Worm (Caenorhabditis elegans) whole organism, late embryonic: Measurements from ENCODE around the gene gmap-3.

Experiments used
- F13H6.1 ChIP-seq: sonication (generic microtip); optimal IDR thresholded peaks from 2 replicates; lab custom pipeline; 2016; ENCODE audit warnings: missing genetic modification characterization, missing compliant biosample characterization
- Y22D7AL.16 ChIP-seq: sonication (generic microtip); optimal IDR thresholded peaks from 2 replicates; lab custom pipeline; 2016; ENCODE audit warnings: missing genetic modification characterization, missing compliant biosample characterization
- ceh-18 ChIP-seq: sonication (generic microtip); optimal IDR thresholded peaks from 2 replicates; lab custom pipeline; 2016; ENCODE audit warnings: missing genetic modification characterization, missing compliant biosample characterization
- ceh-22 ChIP-seq: sonication (generic microtip); optimal IDR thresholded peaks from 2 replicates; lab custom pipeline; 2017; ENCODE audit warnings: missing biosample characterization, missing genetic modification characterization
- ceh-31 ChIP-seq: sonication (generic microtip); optimal IDR thresholded peaks from 2 replicates; lab custom pipeline; 2016; ENCODE audit warnings: missing genetic modification characterization, missing compliant biosample characterization
- ceh-34 ChIP-seq: sonication (generic microtip); optimal IDR thresholded peaks from 2 replicates; lab custom pipeline; 2016; ENCODE audit warnings: mild to moderate bottlenecking, missing genetic modification characterization, missing compliant biosample characterization
- ceh-45 ChIP-seq: fragments of 200-800 bp; sonication (Bioruptor generic); IDR thresholded peaks from 2 replicates; pipeline ENCODE4 v1.3.6; 2022; ENCODE audit warnings: missing genetic modification reagents, missing genetic modification characterization, missing compliant biosample characterization
- ceh-9 ChIP-seq: sonication (generic microtip); optimal IDR thresholded peaks from 2 replicates; lab custom pipeline; 2016; ENCODE audit warnings: mild to moderate bottlenecking, missing genetic modification characterization, inconsistent platforms, missing compliant biosample characterization
- che-1 ChIP-seq: sonication (generic microtip); optimal IDR thresholded peaks from 2 replicates; lab custom pipeline; 2016; ENCODE audit warnings: mild to moderate bottlenecking, missing genetic modification characterization, missing compliant biosample characterization
- ets-4 ChIP-seq: sonication (generic microtip); optimal IDR thresholded peaks from 2 replicates; lab custom pipeline; 2016; ENCODE audit warnings: missing genetic modification characterization, missing compliant biosample characterization
- eyg-1 ChIP-seq: sonication (generic microtip); optimal IDR thresholded peaks from 2 replicates; lab custom pipeline; 2016; ENCODE audit warnings: missing genotype, missing genetic modification characterization, missing compliant biosample characterization
- fkh-10 ChIP-seq: fragments of 150-350 bp; optimal IDR thresholded peaks from 2 replicates; lab custom pipeline; 2014; ENCODE audit warnings: missing biosample characterization, missing genetic modification reagents, missing genetic modification characterization
- fkh-6 ChIP-seq: sonication (generic microtip); optimal IDR thresholded peaks from 2 replicates; lab custom pipeline; 2016; ENCODE audit warnings: missing genetic modification characterization, missing compliant biosample characterization
- gmeb-2 ChIP-seq: sonication (generic microtip); optimal IDR thresholded peaks from 2 replicates; lab custom pipeline; 2016; ENCODE audit warnings: missing genetic modification characterization, inconsistent platforms, missing compliant biosample characterization
- hlh-15 ChIP-seq: sonication (generic microtip); optimal IDR thresholded peaks from 2 replicates; lab custom pipeline; 2016; ENCODE audit warnings: missing genetic modification characterization, missing compliant biosample characterization
- lin-11 ChIP-seq: fragments of 200-800 bp; sonication (Bioruptor generic); optimal IDR thresholded peaks from 2 replicates; lab custom pipeline; 2018; ENCODE audit warnings: mild to moderate bottlenecking, missing genetic modification characterization, missing compliant biosample characterization
- nhr-11 ChIP-seq: fragments of 150-350 bp; optimal IDR thresholded peaks from 2 replicates; lab custom pipeline; 2014; ENCODE audit warnings: missing biosample characterization, missing genetic modification characterization
- nhr-232 ChIP-seq: sonication (generic microtip); optimal IDR thresholded peaks from 2 replicates; lab custom pipeline; 2016; ENCODE audit warnings: missing genetic modification characterization, missing compliant biosample characterization
- npax-4 ChIP-seq: sonication (generic microtip); optimal IDR thresholded peaks from 2 replicates; lab custom pipeline; 2016; ENCODE audit warnings: missing genetic modification characterization, missing compliant biosample characterization
- odd-2 ChIP-seq: sonication (generic microtip); optimal IDR thresholded peaks from 2 replicates; lab custom pipeline; 2017; ENCODE audit warnings: antibody characterized with exemption, mild to moderate bottlenecking, missing genetic modification characterization, missing compliant biosample characterization
- pag-3 ChIP-seq: sonication (generic microtip); optimal IDR thresholded peaks from 2 replicates; lab custom pipeline; 2016; ENCODE audit warnings: missing compliant biosample characterization, missing genetic modification characterization, borderline replicate concordance
- pat-9 ChIP-seq: fragments of 200-800 bp; sonication (Bioruptor generic); optimal IDR thresholded peaks from 2 replicates; lab custom pipeline; 2018; ENCODE audit warnings: mild to moderate bottlenecking, missing genetic modification characterization, moderate library complexity, missing compliant biosample characterization
- pax-1 ChIP-seq: fragments of 150-350 bp; optimal IDR thresholded peaks from 2 replicates; lab custom pipeline; 2014; ENCODE audit warnings: missing biosample characterization, missing genetic modification characterization
- pha-2 ChIP-seq: sonication (generic microtip); optimal IDR thresholded peaks from 2 replicates; lab custom pipeline; 2017; ENCODE audit warnings: mild to moderate bottlenecking, missing genetic modification characterization, missing compliant biosample characterization
- pha-4 ChIP-seq: fragments of 150-350 bp; optimal IDR thresholded peaks from 2 replicates; lab custom pipeline; 2018; ENCODE audit warnings: missing biosample characterization, missing genetic modification reagents, missing genetic modification characterization
- pros-1 ChIP-seq: fragments of 150-350 bp; optimal IDR thresholded peaks from 2 replicates; lab custom pipeline; 2014; ENCODE audit warnings: missing biosample characterization, missing genetic modification reagents, missing genetic modification characterization
- rnt-1 ChIP-seq: sonication (generic microtip); optimal IDR thresholded peaks from 2 replicates; lab custom pipeline; 2016; ENCODE audit warnings: missing genetic modification characterization, missing compliant biosample characterization
- sdc-2 ChIP-seq: sonication (generic microtip); optimal IDR thresholded peaks from 2 replicates; lab custom pipeline; 2016; ENCODE audit warnings: missing genotype, missing genetic modification characterization, missing compliant biosample characterization
- tbx-2 ChIP-seq: sonication (generic microtip); optimal IDR thresholded peaks from 2 replicates; lab custom pipeline; 2016; ENCODE audit warnings: missing genetic modification characterization, missing compliant biosample characterization
- ttx-3 ChIP-seq: sonication (generic microtip); optimal IDR thresholded peaks from 2 replicates; lab custom pipeline; 2016; ENCODE audit warnings: missing genetic modification reagents, missing genetic modification characterization, missing compliant biosample characterization
- unc-42 ChIP-seq: sonication (generic microtip); optimal IDR thresholded peaks from 2 replicates; lab custom pipeline; 2016; ENCODE audit warnings: missing genotype, missing genetic modification characterization, missing compliant biosample characterization
- unc-86 ChIP-seq: sonication (generic microtip); optimal IDR thresholded peaks from 2 replicates; lab custom pipeline; 2016; ENCODE audit warnings: missing genetic modification characterization, missing compliant biosample characterization
- zip-5 ChIP-seq: sonication (generic microtip); optimal IDR thresholded peaks from 2 replicates; lab custom pipeline; 2016; ENCODE audit warnings: missing genetic modification characterization, missing compliant biosample characterization

Gene gmap-3

ce11 chrX:12929961-12930360 is 10.8 kb downstream of the gmap-3 start, which contains the start of gene C34E7.3 (continued):
- TF ChIP-seq F13H6.1 (tag; lab: Kevin White, UChicago), result no peak
- no peak for TF ChIP-seq nhr-232 (tag; lab: Kevin White, UChicago)

DNA sequence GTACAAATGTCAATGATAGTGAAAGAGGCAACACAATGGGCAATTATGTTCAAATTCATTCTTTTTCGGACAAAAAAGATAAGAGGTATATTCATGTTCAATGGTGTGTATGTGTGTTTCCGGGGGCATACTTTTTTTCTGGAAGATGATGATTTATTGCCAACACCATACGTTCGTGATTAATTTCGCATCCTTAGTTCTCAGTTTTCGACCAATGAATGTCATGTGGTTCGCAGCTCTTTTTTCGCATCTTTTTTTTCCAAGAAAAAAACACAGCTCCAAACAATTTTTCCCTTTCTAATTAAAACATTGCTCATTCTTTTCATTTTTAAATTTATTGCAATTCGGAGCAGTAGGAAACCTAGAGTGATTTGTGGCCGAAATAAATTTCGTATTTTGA is 12.0 kb downstream of the gmap-3 start:
- TF ChIP-seq ceh-18 (tag; lab: Kevin White, UChicago) (no peak), nhr-11 (no peak)
- TF ChIP-seq, all 69 proteins: peak for 0

DNA sequence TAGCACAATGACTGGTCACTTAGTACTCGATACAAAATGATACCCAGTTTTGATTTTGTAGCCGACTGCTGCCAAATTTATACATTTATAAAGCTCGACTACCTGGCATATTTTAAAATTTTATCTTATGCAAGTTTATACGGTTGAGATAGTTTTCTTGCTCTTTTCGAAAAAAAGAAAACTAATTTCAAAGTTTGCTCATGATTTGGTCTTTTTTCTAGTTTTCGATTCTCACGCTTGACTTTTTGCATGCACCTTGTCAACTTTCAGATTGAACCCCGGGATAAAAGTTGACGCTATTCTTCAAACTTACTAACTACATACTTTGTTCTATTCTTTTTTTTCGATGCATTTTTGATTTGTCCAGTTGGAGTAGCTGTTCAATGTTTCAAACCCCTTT is 13.8 kb downstream of the gmap-3 start:
- TF ChIP-seq hlh-15 (tag; lab: Kevin White, UChicago) (no peak), nhr-11 (no peak), ceh-45 (GFP tag; lab: Robert Waterston, UW) (no peak), pax-1 (no peak)

DNA sequence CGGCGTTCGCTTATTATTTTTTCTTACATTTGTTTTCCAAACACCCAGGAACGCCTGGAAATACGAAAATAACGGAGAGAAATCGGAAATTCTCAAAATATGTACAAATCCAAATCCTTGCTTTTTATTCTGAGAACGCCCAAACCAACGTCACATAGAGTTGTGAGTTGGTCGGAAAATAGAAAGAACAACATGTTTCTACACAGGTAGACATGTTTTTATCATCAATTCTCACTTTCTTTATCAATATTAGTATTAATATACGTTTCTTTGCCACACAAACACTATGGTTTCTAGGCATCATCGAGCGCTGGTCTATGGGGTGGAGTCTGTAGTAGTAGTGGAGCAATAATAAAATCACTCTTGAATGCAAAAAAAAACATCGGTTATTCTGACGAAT is 22.3 kb downstream of the gmap-3 start:
- TF ChIP-seq npax-4 (tag; lab: Kevin White, UChicago), result no peak
- no peak for TF ChIP-seq lin-11
- no peak for TF ChIP-seq fkh-6 (tag; lab: Kevin White, UChicago)

DNA sequence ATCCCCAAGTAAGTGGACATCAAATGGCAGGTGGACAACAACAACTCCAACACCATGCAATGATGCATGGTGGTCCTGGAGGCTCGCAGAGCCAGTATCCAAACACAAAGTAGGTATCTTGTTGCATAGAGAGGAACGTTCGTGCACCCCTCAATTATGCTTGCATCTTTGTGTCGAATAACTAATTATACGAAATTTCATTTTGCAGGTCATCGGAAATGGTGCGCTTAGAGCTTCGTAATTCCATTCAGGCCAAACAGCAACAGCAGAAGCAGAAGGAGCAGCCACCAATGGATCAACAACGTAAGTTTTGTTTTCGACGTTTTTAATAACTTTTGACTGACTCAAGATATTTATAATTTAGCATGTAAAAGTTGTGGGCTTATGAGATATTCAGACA is 24.3 kb downstream of the gmap-3 start:
- TF ChIP-seq ceh-31 (no peak), nhr-11 (no peak), unc-42 (peak; percentile 69), ceh-22 (tag; lab: Kevin White, UChicago) (no peak), zip-5 (tag; lab: Kevin White, UChicago) (no peak), odd-2 (tag; lab: Kevin White, UChicago) (no peak), eyg-1 (tag; lab: Kevin White, UChicago) (no peak)

DNA sequence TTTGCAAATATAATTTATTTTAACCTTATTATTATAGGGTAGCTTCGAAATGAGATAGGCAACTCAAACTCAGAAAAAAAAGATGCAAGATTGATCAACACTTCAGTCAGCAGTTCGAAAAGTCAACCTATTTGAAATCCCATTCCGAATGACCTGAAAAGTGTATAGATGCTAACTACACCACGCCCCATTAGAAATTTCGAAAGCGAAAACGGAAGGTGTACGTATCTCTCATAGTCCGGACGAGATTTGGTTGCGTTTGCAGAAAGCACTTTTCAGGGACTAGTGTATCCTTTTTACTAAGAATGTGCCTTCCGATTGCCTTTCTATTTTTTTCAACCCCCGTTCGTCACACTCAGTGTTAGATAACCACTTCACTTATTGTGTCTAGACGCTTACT is 25.1 kb downstream of the gmap-3 start:
- no peak for TF ChIP-seq ets-4 (tag; lab: Kevin White, UChicago)
- TF ChIP-seq pat-9 (tag; lab: Kevin White, UChicago), result no peak
- TF ChIP-seq Y22D7AL.16 (tag; lab: Kevin White, UChicago), result no peak
- TF ChIP-seq odd-2 (tag; lab: Kevin White, UChicago), result no peak
- TF ChIP-seq gmeb-2 (tag; lab: Kevin White, UChicago), result no peak
- no peak for TF ChIP-seq tbx-2
- TF ChIP-seq che-1 (tag; lab: Kevin White, UChicago), result no peak
- TF ChIP-seq pha-4, result no peak
- no peak for TF ChIP-seq ttx-3
- no peak for TF ChIP-seq F13H6.1 (tag; lab: Kevin White, UChicago)
- no peak for TF ChIP-seq lin-11
- TF ChIP-seq zip-5 (tag; lab: Kevin White, UChicago), result no peak
- TF ChIP-seq ceh-34, result no peak
- TF ChIP-seq sdc-2 (tag; lab: Kevin White, UChicago), result no peak
- no peak for TF ChIP-seq ceh-9 (tag; lab: Kevin White, UChicago)
- TF ChIP-seq fkh-10 (GFP tag; lab: Kevin White, UChicago), result no peak
- no peak for TF ChIP-seq unc-86
- TF ChIP-seq pag-3 (tag; lab: Kevin White, UChicago), result no peak
- no peak for TF ChIP-seq rnt-1 (tag; lab: Kevin White, UChicago)
- TF ChIP-seq npax-4 (tag; lab: Kevin White, UChicago), result no peak
- TF ChIP-seq, all 69 proteins: peak for 0

DNA sequence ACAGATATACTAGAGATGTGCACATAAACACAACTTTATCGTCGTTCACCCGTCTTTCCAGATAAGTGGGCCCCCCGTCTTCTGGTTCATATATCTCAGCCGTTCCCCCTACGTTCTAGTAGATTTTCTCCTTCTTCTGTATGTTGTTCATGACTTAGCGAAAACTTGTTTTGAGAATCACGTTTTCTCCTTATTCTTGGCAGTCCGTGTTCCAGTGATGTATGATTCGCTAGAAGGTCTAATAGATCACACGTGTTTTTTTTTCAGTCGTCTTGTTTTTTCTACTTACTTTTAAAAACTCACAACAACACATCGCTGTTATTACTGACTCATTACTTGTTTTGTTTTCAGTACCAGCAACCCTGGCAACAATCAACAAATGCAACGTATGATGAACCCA is 25.7 kb downstream of the gmap-3 start:
- TF ChIP-seq pha-2 (tag; lab: Kevin White, UChicago) (no peak), ttx-3 (no peak), pros-1 (tag; lab: Kevin White, UChicago) (no peak)
